Fruit fly (Drosophila melanogaster): ENCODE results near the gene CG18302.

Gene CG18302

DNA sequence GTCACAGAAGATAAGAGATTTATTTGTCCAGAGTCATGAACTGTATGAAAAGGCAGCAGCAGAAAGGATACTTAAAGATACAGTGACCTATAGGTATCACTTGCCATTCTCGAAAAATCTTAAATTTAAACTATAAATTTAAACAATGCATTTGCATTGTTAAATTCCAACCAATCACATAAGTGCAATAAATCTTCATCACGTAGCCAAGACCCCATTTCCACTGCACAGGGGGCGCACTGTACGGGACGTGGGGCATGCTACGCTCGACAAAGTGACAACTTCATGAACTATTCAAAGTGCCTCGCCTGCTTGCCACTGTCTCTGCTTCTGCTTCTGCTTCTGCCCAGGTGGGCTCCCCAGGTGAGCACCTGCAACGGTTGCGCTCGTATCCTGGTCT lies 21.1 kb downstream of the CG18302 start:
- TF ChIP-seq psq (optimal IDR thresholded peaks at IDR 0.05) (no peak), Sin3A (optimal IDR thresholded peaks at IDR 0.05) (no peak), ttk (optimal IDR thresholded peaks at IDR 0.05) (no peak), Myc (optimal IDR thresholded peaks at IDR 0.05) (no peak), h (optimal IDR thresholded peaks at IDR 0.05) (no peak), insv (optimal IDR thresholded peaks at IDR 0.05) (no peak)

DNA sequence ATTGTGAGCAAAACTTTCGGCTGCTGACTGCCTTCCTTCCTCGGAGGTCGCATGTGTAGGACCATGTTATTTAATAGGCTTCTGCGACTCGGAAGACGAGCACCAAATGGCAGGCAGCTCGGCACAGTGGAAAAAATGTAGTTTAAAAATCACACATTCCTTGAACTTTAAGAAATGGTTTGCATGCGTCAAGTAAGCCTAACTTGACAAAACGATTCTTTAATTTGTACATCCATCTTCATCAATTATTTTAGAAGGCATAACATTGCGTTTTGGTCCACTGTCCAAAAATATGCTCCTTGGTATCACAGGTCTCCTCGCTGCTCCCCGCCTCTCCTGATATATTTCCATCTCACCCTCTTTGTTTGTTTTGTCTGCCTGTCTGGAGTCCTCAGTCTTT lies 31.6 kb downstream of the CG18302 start:
- TF ChIP-seq h (optimal IDR thresholded peaks at IDR 0.05) (no peak), insv (optimal IDR thresholded peaks at IDR 0.05) (no peak), Sin3A (optimal IDR thresholded peaks at IDR 0.05) (no peak), ttk (optimal IDR thresholded peaks at IDR 0.05) (no peak), psq (optimal IDR thresholded peaks at IDR 0.05) (no peak), Myc (optimal IDR thresholded peaks at IDR 0.05) (no peak)

- no peak for TF ChIP-seq ttk (optimal IDR thresholded peaks at IDR 0.05)
- no peak for TF ChIP-seq h (optimal IDR thresholded peaks at IDR 0.05)
- TF ChIP-seq Myc (optimal IDR thresholded peaks at IDR 0.05) = no peak
- no peak for TF ChIP-seq psq (optimal IDR thresholded peaks at IDR 0.05)
- TF ChIP-seq insv (optimal IDR thresholded peaks at IDR 0.05) = no peak
- no peak for TF ChIP-seq Sin3A (optimal IDR thresholded peaks at IDR 0.05)
Measured at dm6 chr2L:10566955-10567354, 32.8 kb downstream of the CG18302 start, which contains the start of gene CG6138. Gene CG6138, plus strand, starts transcription at chr2L:10567255.

DNA sequence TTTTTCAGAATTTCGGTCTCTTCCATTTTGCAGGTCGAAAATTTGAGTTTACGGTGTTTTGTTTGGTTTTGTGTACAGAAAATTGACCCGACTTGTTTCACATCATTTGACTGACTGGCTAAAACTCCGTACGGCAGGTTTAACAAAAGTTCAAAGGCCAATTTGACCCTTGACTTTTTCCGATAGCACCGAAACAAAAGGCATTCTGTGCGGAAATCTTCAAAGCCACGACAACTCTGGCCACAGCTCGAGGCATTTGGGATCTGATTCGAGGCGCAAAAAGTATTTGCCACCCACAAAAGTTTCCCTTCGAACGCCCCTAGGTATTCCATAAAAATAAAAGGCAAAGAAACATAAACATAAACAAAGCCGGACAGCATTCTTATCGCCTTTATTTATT lies 43.6 kb downstream of the CG18302 start, which contains the start of gene w-cup:
w-cup (minus strand) TSS at position 101 of the 400 bp plus-strand sequence.
- no peak for TF ChIP-seq h (optimal IDR thresholded peaks at IDR 0.05)
- no peak for TF ChIP-seq psq (optimal IDR thresholded peaks at IDR 0.05)
- no peak for TF ChIP-seq insv (optimal IDR thresholded peaks at IDR 0.05)
- TF ChIP-seq ttk (optimal IDR thresholded peaks at IDR 0.05) = no peak

- TF ChIP-seq psq (optimal IDR thresholded peaks at IDR 0.05) = no peak
Measured at dm6 chr2L:10579453-10579852, 45.3 kb downstream of the CG18302 start, which contains the start of gene CG34160. Gene CG34160, plus strand, starts transcription at chr2L:10579753.

DNA sequence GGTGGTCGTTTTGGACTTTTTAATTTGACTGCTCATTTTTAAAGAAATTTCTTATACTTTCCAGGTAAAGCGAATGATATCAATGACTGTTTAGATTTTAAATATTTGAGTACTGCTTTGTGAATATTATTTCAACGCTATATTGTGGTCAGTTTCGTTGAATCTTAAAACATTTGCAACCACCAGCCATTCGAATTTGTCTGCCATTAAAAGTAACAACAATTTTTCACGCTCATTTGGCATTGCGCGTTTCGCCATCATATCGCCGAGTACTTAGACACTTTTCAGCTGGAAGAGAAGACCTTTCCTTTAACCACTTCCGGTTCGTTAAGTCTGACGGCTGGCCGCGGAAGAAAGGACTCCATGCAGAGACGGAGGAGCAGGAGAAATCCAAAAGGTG lies 47.5 kb downstream of the CG18302 start, which contains the start of gene CG34161:
CG34161 (minus strand) TSS at position 101 of the 400 bp plus-strand sequence.
- no peak for TF ChIP-seq insv (optimal IDR thresholded peaks at IDR 0.05)
- no peak for TF ChIP-seq h (optimal IDR thresholded peaks at IDR 0.05)
- no peak for TF ChIP-seq Myc (optimal IDR thresholded peaks at IDR 0.05)
- TF ChIP-seq ttk (optimal IDR thresholded peaks at IDR 0.05) = no peak
- no peak for TF ChIP-seq psq (optimal IDR thresholded peaks at IDR 0.05)
- TF ChIP-seq Sin3A (optimal IDR thresholded peaks at IDR 0.05) = no peak

Data from Kc167 (cell line).